ENCODE assay signal across 5 fruit fly cellular contexts in the genomic region with DNA sequence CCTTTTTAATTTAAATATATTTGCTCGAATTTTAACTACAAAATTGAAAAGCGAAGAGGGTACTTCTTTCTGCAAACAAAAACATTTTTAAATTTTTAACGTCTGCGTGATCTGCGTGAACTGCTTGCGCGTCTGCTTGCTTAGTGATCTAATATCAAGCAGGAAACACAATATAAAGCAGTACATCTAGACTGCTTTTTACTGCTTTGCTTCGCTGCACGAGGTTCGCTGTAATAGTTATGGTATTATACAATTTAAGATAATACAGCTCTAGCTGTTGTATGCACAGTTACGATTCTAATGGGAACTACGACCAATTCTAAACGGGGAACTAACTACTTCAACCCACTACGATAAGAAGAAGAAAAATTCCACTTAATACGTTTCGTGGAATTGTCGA.
A peak's percentile ranks its signal among the peaks of the same experiment; 100 is the strongest.
TF ChIP-seq lines count a peak whose summit lies in the region.

No protein-coding gene starts in this region.

- TF ChIP-seq CTCF in S2 (optimal IDR thresholded peaks at IDR 0.05; lab: Kevin White, UChicago) = peak; percentile 63 to 72
- TF ChIP-seq CTCF in whole organism, embryonic (GFP tag; optimal IDR thresholded peaks at IDR 0.05; lab: Kevin White, UChicago) = peak; percentile 56

TF ChIP-seq in whole organism, embryonic, 481 proteins besides CTCF, POLR2A, EP300 and RAD21 (continues in another document):
- TF ChIP-seq pita (GFP tag; optimal IDR thresholded peaks at IDR 0.05; lab: Kevin White, UChicago) (peak; percentile 36), ERR (GFP tag; optimal IDR thresholded peaks at IDR 0.05; lab: Kevin White, UChicago) (no peak), CG14710 (tag; optimal IDR thresholded peaks at IDR 0.05; lab: Kevin White, UChicago) (peak; percentile 13), Hsf (GFP tag; optimal IDR thresholded peaks at IDR 0.05; lab: Kevin White, UChicago) (no peak), MBD-R2 (GFP tag; IDR thresholded peaks at IDR 0.05; lab: Robert Waterston, UW) (0 out of 2 replicates have a peak, but pooled peaks have one; percentile 16), CG18619 (GFP tag; optimal IDR thresholded peaks at IDR 0.05; lab: Kevin White, UChicago) (no peak), stwl (tag; optimal IDR thresholded peaks at IDR 0.05; lab: Kevin White, UChicago) (peak; percentile 86), CG2678 (tag; optimal IDR thresholded peaks at IDR 0.05; lab: Kevin White, UChicago) (no peak), CG17361 (GFP tag; IDR thresholded peaks at IDR 0.05; lab: Robert Waterston, UW) (peak; percentile 24; the same call in 1 of the 3 replicates), HLH4C (GFP tag; IDR thresholded peaks at IDR 0.05; lab: Robert Waterston, UW; ENCODE audit: partially characterized antibody) (0 out of 3 replicates have a peak, but pooled peaks have one; percentile 7), CG31365 (tag; optimal IDR thresholded peaks at IDR 0.05; lab: Kevin White, UChicago) (peak; percentile 100), Dek (tag; optimal IDR thresholded peaks at IDR 0.05; lab: Kevin White, UChicago) (peak; percentile 3), Mad (GFP tag; optimal IDR thresholded peaks at IDR 0.05; lab: Kevin White, UChicago) (peak; percentile 15), Ets97D (GFP tag; optimal IDR thresholded peaks at IDR 0.05; lab: Kevin White, UChicago) (peak; percentile 41), CG7839 (tag; optimal IDR thresholded peaks at IDR 0.05; lab: Kevin White, UChicago) (peak; percentile 19), tll (GFP tag; optimal IDR thresholded peaks at IDR 0.05; lab: Kevin White, UChicago) (peak in 1 of 2 experiments; percentile 35), pho (GFP tag; optimal IDR thresholded peaks at IDR 0.05; lab: Kevin White, UChicago) (peak; percentile 26), CG17829 (tag; optimal IDR thresholded peaks at IDR 0.05; lab: Kevin White, UChicago) (peak; percentile 33), CG11504 (tag; optimal IDR thresholded peaks at IDR 0.05; lab: Kevin White, UChicago) (peak; percentile 98)

TF ChIP-seq in whole organism, prepupa, 60 proteins besides CTCF, POLR2A, EP300 and RAD21:
- TF ChIP-seq svp (GFP tag; lab: Kevin White, UChicago) = peak; percentile 59
- TF ChIP-seq ss (GFP tag; optimal IDR thresholded peaks at IDR 0.05; lab: Kevin White, UChicago) = no peak
- no peak for TF ChIP-seq CG9139 (GFP tag; optimal IDR thresholded peaks at IDR 0.05; lab: Kevin White, UChicago)
- no peak for TF ChIP-seq CG3919 (GFP tag; optimal IDR thresholded peaks at IDR 0.05; lab: Kevin White, UChicago)
- no peak for TF ChIP-seq Ets21C (GFP tag; optimal IDR thresholded peaks at IDR 0.05; lab: Kevin White, UChicago)
- no peak for TF ChIP-seq CG6276 (GFP tag; optimal IDR thresholded peaks at IDR 0.05; lab: Kevin White, UChicago)
- TF ChIP-seq Lpt (GFP tag; optimal IDR thresholded peaks at IDR 0.05; lab: Kevin White, UChicago) = no peak

TF ChIP-seq in whole organism, pupa, 21 proteins besides CTCF, POLR2A, EP300 and RAD21:
- TF ChIP-seq CG9948 (tag; optimal IDR thresholded peaks at IDR 0.05; lab: Kevin White, UChicago) (no peak), D1 (tag; optimal IDR thresholded peaks at IDR 0.05; lab: Kevin White, UChicago) (peak; percentile 74)

TF ChIP-seq in whole organism, wandering third instar larva, 38 proteins besides CTCF, POLR2A, EP300 and RAD21:
- peak; percentile 82 for TF ChIP-seq N (GFP tag; optimal IDR thresholded peaks at IDR 0.05; lab: Kevin White, UChicago)
- TF ChIP-seq Vsx2 (GFP tag; optimal IDR thresholded peaks at IDR 0.05; lab: Kevin White, UChicago; ENCODE audit: partially characterized antibody) = no peak
- peak; percentile 27 for TF ChIP-seq Dif (GFP tag; optimal IDR thresholded peaks at IDR 0.05; lab: Kevin White, UChicago; ENCODE audit: partially characterized antibody)
- no peak for TF ChIP-seq Sp1 (GFP tag; optimal IDR thresholded peaks at IDR 0.05; lab: Kevin White, UChicago)
- TF ChIP-seq Jra (GFP tag; optimal IDR thresholded peaks at IDR 0.05; lab: Kevin White, UChicago) = no peak
- TF ChIP-seq usp (GFP tag; optimal IDR thresholded peaks at IDR 0.05; lab: Kevin White, UChicago) = no peak
- peak; percentile 26 for TF ChIP-seq Myc (optimal IDR thresholded peaks at IDR 0.05; lab: Kevin White, UChicago)
